Worm (Caenorhabditis elegans) whole organism, midembryonic: Measurements from ENCODE around the gene srx-8.

Source experiments
- T22C8.4 ChIP-seq: fragments of 200-800 bp; sonication (Bioruptor generic); IDR thresholded peaks from 2 replicates; pipeline ENCODE4 v1.3.6; 2022; ENCODE audit warnings: missing genetic modification characterization, missing compliant biosample characterization
- cog-1 ChIP-seq: sonication (generic microtip); optimal IDR thresholded peaks from 2 replicates; lab custom pipeline; 2016; ENCODE audit warnings: missing genetic modification characterization, missing compliant biosample characterization
- flt-1 ChIP-seq: fragments of 200-800 bp; sonication (Bioruptor generic); IDR thresholded peaks from 2 replicates; pipeline ENCODE4 v1.3.6; 2022; ENCODE audit warnings: missing genetic modification characterization, missing compliant biosample characterization
- klf-2 ChIP-seq: fragments of 200-800 bp; sonication (Bioruptor generic); conservative IDR thresholded peaks from 2 replicates; pipeline ENCODE4 v1.3.6; 2022; ENCODE audit warnings: missing genetic modification reagents, missing genetic modification characterization, missing compliant biosample characterization
- med-1 ChIP-seq: sonication (generic microtip); optimal IDR thresholded peaks from 2 replicates; lab custom pipeline; 2017; ENCODE audit warnings: missing genetic modification characterization, mild to moderate bottlenecking, missing compliant biosample characterization, antibody characterized with exemption, missing genetic modification reagents; ENCODE audit not compliant: insufficient read depth
- ref-1 ChIP-seq: fragments of 200-800 bp; sonication (Bioruptor generic); conservative IDR thresholded peaks from 2 replicates; pipeline ENCODE4 v1.3.6; 2022; ENCODE audit warnings: missing genetic modification reagents, missing genetic modification characterization, missing compliant biosample characterization
- tab-1 ChIP-seq: fragments of 200-800 bp; sonication (Bioruptor generic); IDR thresholded peaks from 2 replicates; pipeline ENCODE4 v1.3.6; 2022; ENCODE audit warnings: missing genetic modification characterization, missing compliant biosample characterization
- ztf-23 ChIP-seq: fragments of 200-800 bp; sonication (Bioruptor generic); IDR thresholded peaks from 2 replicates; pipeline ENCODE4 v1.3.6; 2022; ENCODE audit warnings: missing genetic modification reagents, missing genetic modification characterization, missing compliant biosample characterization
- ztf-29 ChIP-seq: fragments of 200-800 bp; sonication (Bioruptor generic); IDR thresholded peaks from 2 replicates; pipeline ENCODE4 v1.3.6; 2022; ENCODE audit warnings: missing genetic modification reagents, missing genetic modification characterization, missing compliant biosample characterization

srx-8 gene

ce11 chrV:556055-556454 lies at the start of gene srx-8:
TSS of gene srx-8 (minus strand) at chrV:556155.
- TF ChIP-seq cog-1 (tag; lab: Kevin White, UChicago): no peak
- no peak for TF ChIP-seq T22C8.4 (GFP tag; lab: Robert Waterston, UW)
- TF ChIP-seq ztf-23 (GFP tag; lab: Robert Waterston, UW): no peak
- no peak for TF ChIP-seq ztf-29 (GFP tag; lab: Robert Waterston, UW)
- TF ChIP-seq med-1: no peak
- no peak for TF ChIP-seq tab-1 (GFP tag; lab: Robert Waterston, UW)
- TF ChIP-seq ref-1 (GFP tag; lab: Robert Waterston, UW): no peak
- no peak for TF ChIP-seq klf-2 (GFP tag; lab: Robert Waterston, UW)

- TF ChIP-seq flt-1 (GFP tag; lab: Robert Waterston, UW): no peak
- TF ChIP-seq klf-2 (GFP tag; lab: Robert Waterston, UW): no peak
- no peak for TF ChIP-seq cog-1 (tag; lab: Kevin White, UChicago)
- TF ChIP-seq med-1: no peak
- no peak for TF ChIP-seq ref-1 (GFP tag; lab: Robert Waterston, UW)
Measured at ce11 chrV:604105-604504, 48.1 kb upstream of the srx-8 start, which contains the start of gene srlf-37. TSS of gene srlf-37 (minus strand) at chrV:604205.

- TF ChIP-seq ztf-23 (GFP tag; lab: Robert Waterston, UW): no peak
- no peak for TF ChIP-seq ref-1 (GFP tag; lab: Robert Waterston, UW)
- TF ChIP-seq tab-1 (GFP tag; lab: Robert Waterston, UW): no peak
- no peak for TF ChIP-seq cog-1 (tag; lab: Kevin White, UChicago)
- no peak for TF ChIP-seq T22C8.4 (GFP tag; lab: Robert Waterston, UW)
- TF ChIP-seq flt-1 (GFP tag; lab: Robert Waterston, UW): no peak
- TF ChIP-seq ztf-29 (GFP tag; lab: Robert Waterston, UW): no peak
Measured at ce11 chrV:600231-600630, 44.3 kb upstream of the srx-8 start, which contains the start of gene nhr-251. TSS of gene nhr-251 (plus strand) at chrV:600531.

- TF ChIP-seq tab-1 (GFP tag; lab: Robert Waterston, UW) (no peak), ztf-23 (GFP tag; lab: Robert Waterston, UW) (no peak), cog-1 (tag; lab: Kevin White, UChicago) (no peak), ref-1 (GFP tag; lab: Robert Waterston, UW) (no peak)
Measured at ce11 chrV:599783-600182, 43.8 kb upstream of the srx-8 start.

- no peak for TF ChIP-seq tab-1 (GFP tag; lab: Robert Waterston, UW)
- TF ChIP-seq T22C8.4 (GFP tag; lab: Robert Waterston, UW): no peak
- TF ChIP-seq ztf-29 (GFP tag; lab: Robert Waterston, UW): no peak
- TF ChIP-seq flt-1 (GFP tag; lab: Robert Waterston, UW): no peak
- no peak for TF ChIP-seq ztf-23 (GFP tag; lab: Robert Waterston, UW)
- no peak for TF ChIP-seq ref-1 (GFP tag; lab: Robert Waterston, UW)
- no peak for TF ChIP-seq cog-1 (tag; lab: Kevin White, UChicago)
- no peak for TF ChIP-seq klf-2 (GFP tag; lab: Robert Waterston, UW)
- no peak for TF ChIP-seq med-1
Measured at ce11 chrV:598626-599025, 42.7 kb upstream of the srx-8 start.

ce11 chrV:597823-598222 lies 41.9 kb upstream of the srx-8 start:
- TF ChIP-seq med-1 (no peak), flt-1 (GFP tag; lab: Robert Waterston, UW) (no peak), ztf-23 (GFP tag; lab: Robert Waterston, UW) (no peak), ztf-29 (GFP tag; lab: Robert Waterston, UW) (no peak), cog-1 (tag; lab: Kevin White, UChicago) (no peak), T22C8.4 (GFP tag; lab: Robert Waterston, UW) (no peak), ref-1 (GFP tag; lab: Robert Waterston, UW) (no peak), klf-2 (GFP tag; lab: Robert Waterston, UW) (no peak)

ce11 chrV:596923-597322 lies 41.0 kb upstream of the srx-8 start:
- TF ChIP-seq ztf-23 (GFP tag; lab: Robert Waterston, UW): no peak
- TF ChIP-seq ztf-29 (GFP tag; lab: Robert Waterston, UW): no peak
- no peak for TF ChIP-seq T22C8.4 (GFP tag; lab: Robert Waterston, UW)
- no peak for TF ChIP-seq ref-1 (GFP tag; lab: Robert Waterston, UW)
- no peak for TF ChIP-seq tab-1 (GFP tag; lab: Robert Waterston, UW)
- TF ChIP-seq klf-2 (GFP tag; lab: Robert Waterston, UW): no peak
- TF ChIP-seq flt-1 (GFP tag; lab: Robert Waterston, UW): no peak
- TF ChIP-seq cog-1 (tag; lab: Kevin White, UChicago): no peak
- TF ChIP-seq med-1: no peak

- no peak for TF ChIP-seq tab-1 (GFP tag; lab: Robert Waterston, UW)
- TF ChIP-seq med-1: no peak
- no peak for TF ChIP-seq cog-1 (tag; lab: Kevin White, UChicago)
- no peak for TF ChIP-seq T22C8.4 (GFP tag; lab: Robert Waterston, UW)
- TF ChIP-seq flt-1 (GFP tag; lab: Robert Waterston, UW): no peak
- no peak for TF ChIP-seq ztf-29 (GFP tag; lab: Robert Waterston, UW)
- TF ChIP-seq klf-2 (GFP tag; lab: Robert Waterston, UW): no peak
- TF ChIP-seq ztf-23 (GFP tag; lab: Robert Waterston, UW): no peak
- TF ChIP-seq ref-1 (GFP tag; lab: Robert Waterston, UW): no peak
Measured at ce11 chrV:592959-593358, 37.0 kb upstream of the srx-8 start, which contains the start of gene ZK488.5. TSS of gene ZK488.5 (plus strand) at chrV:593259.

- TF ChIP-seq tab-1 (GFP tag; lab: Robert Waterston, UW): no peak
- no peak for TF ChIP-seq flt-1 (GFP tag; lab: Robert Waterston, UW)
- TF ChIP-seq med-1: no peak
- TF ChIP-seq ref-1 (GFP tag; lab: Robert Waterston, UW): no peak
- no peak for TF ChIP-seq cog-1 (tag; lab: Kevin White, UChicago)
- no peak for TF ChIP-seq T22C8.4 (GFP tag; lab: Robert Waterston, UW)
- no peak for TF ChIP-seq klf-2 (GFP tag; lab: Robert Waterston, UW)
- no peak for TF ChIP-seq ztf-29 (GFP tag; lab: Robert Waterston, UW)
- TF ChIP-seq ztf-23 (GFP tag; lab: Robert Waterston, UW): no peak
Measured at ce11 chrV:590182-590581, 34.2 kb upstream of the srx-8 start, which contains the start of gene ZK488.6. TSS of gene ZK488.6 (plus strand) at chrV:590482.
